Fruit fly (Drosophila melanogaster) whole organism, prepupa: ENCODE measurements around the gene olf413.

Experiments used
- Blimp-1 ChIP-seq: fragments of 200-800 bp; sonication (Bioruptor generic); optimal IDR thresholded peaks from 3 replicates; lab custom pipeline; 2017; ENCODE audit warnings: missing biosample characterization, missing genetic modification characterization, mild to moderate bottlenecking, moderate library complexity, missing genetic modification reagents
- CG10631 ChIP-seq: fragments of 200-800 bp; sonication (Bioruptor generic); optimal IDR thresholded peaks from 2 replicates; lab custom pipeline; 2016; ENCODE audit warnings: missing biosample characterization, missing genetic modification characterization
- CG11294 ChIP-seq: fragments of 200-800 bp; sonication (Bioruptor generic); IDR thresholded peaks from 2 replicates; pipeline ENCODE4 v1.3.6; 2022; ENCODE audit warnings: missing biosample characterization, missing genetic modification characterization
- CG11762 ChIP-seq: fragments of 200-800 bp; sonication (Bioruptor generic); optimal IDR thresholded peaks from 3 replicates; lab custom pipeline; 2016; ENCODE audit warnings: missing biosample characterization, missing genetic modification characterization; ENCODE audit not compliant: insufficient read depth
- CG11902 ChIP-seq: fragments of 200-800 bp; sonication (Bioruptor generic); optimal IDR thresholded peaks from 3 replicates; lab custom pipeline; 2016; ENCODE audit warnings: missing biosample characterization, missing genetic modification characterization
- CG15336 ChIP-seq: fragments of 200-800 bp; sonication (Bioruptor generic); IDR thresholded peaks from 2 replicates; pipeline ENCODE4 v1.3.6; 2022; ENCODE audit warnings: missing biosample characterization, missing genetic modification characterization
- CG1621 ChIP-seq: fragments of 200-800 bp; sonication (Bioruptor generic); optimal IDR thresholded peaks from 3 replicates; lab custom pipeline; 2018; ENCODE audit warnings: missing biosample characterization, mild to moderate bottlenecking, missing genetic modification characterization
- CG3919 ChIP-seq: fragments of 200-800 bp; sonication (Bioruptor generic); optimal IDR thresholded peaks from 3 replicates; lab custom pipeline; 2016; ENCODE audit warnings: missing biosample characterization, missing genetic modification characterization
- CG4318 ChIP-seq: fragments of 200-800 bp; sonication (Bioruptor generic); optimal IDR thresholded peaks from 3 replicates; lab custom pipeline; 2017; ENCODE audit warnings: missing biosample characterization, mild to moderate bottlenecking, missing genetic modification characterization
- CG6163 ChIP-seq: fragments of 200-800 bp; sonication (Bioruptor generic); IDR thresholded peaks from 3 replicates; pipeline ENCODE4 v1.3.6; 2022; ENCODE audit warnings: missing biosample characterization, missing genetic modification characterization
- CG6792 ChIP-seq: fragments of 200-800 bp; sonication (Bioruptor generic); optimal IDR thresholded peaks from 3 replicates; lab custom pipeline; 2016; ENCODE audit warnings: missing biosample characterization, missing genetic modification characterization
- CG6808 ChIP-seq: fragments of 200-800 bp; sonication (Bioruptor generic); optimal IDR thresholded peaks from 3 replicates; lab custom pipeline; 2017; ENCODE audit warnings: missing biosample characterization, missing genetic modification characterization, mild to moderate bottlenecking, moderate library complexity, missing genetic modification reagents
- CG6854 ChIP-seq: fragments of 200-800 bp; sonication (Bioruptor generic); optimal IDR thresholded peaks from 2 replicates; lab custom pipeline; 2017; ENCODE audit warnings: missing biosample characterization, mild to moderate bottlenecking, missing genetic modification characterization
- CG7368 ChIP-seq: fragments of 200-800 bp; sonication (Bioruptor generic); optimal IDR thresholded peaks from 3 replicates; lab custom pipeline; 2016; ENCODE audit warnings: missing biosample characterization, missing genetic modification characterization
- CG8119 ChIP-seq: fragments of 200-800 bp; sonication (Bioruptor generic); IDR thresholded peaks from 3 replicates; pipeline ENCODE4 v1.3.6; 2022; ENCODE audit warnings: missing biosample characterization, missing genetic modification characterization
- CG9139 ChIP-seq: fragments of 200-800 bp; sonication (Bioruptor generic); optimal IDR thresholded peaks from 3 replicates; lab custom pipeline; 2017; ENCODE audit warnings: missing biosample characterization, mild to moderate bottlenecking, missing genetic modification characterization
- Eip75B ChIP-seq: fragments of 200-800 bp; sonication (Bioruptor generic); optimal IDR thresholded peaks from 3 replicates; lab custom pipeline; 2016; ENCODE audit warnings: missing biosample characterization, missing genetic modification characterization
- Ets21C ChIP-seq: fragments of 200-800 bp; sonication (Bioruptor generic); optimal IDR thresholded peaks from 3 replicates; lab custom pipeline; 2016; ENCODE audit warnings: missing biosample characterization, missing genetic modification characterization
- Gug ChIP-seq: fragments of 200-800 bp; sonication (Bioruptor generic); IDR thresholded peaks from 2 replicates; pipeline ENCODE4 v1.3.6; 2022; ENCODE audit warnings: missing biosample characterization, missing genetic modification characterization
- Hr38 ChIP-seq: sonication (Bioruptor generic); optimal IDR thresholded peaks from 2 replicates; lab custom pipeline; 2016; ENCODE audit warnings: missing biosample characterization, missing genetic modification characterization
- Hr39 ChIP-seq: fragments of 200-800 bp; sonication (Bioruptor generic); optimal IDR thresholded peaks from 2 replicates; lab custom pipeline; 2016; ENCODE audit warnings: missing biosample characterization, missing genetic modification characterization
- Hr4 ChIP-seq: fragments of 200-800 bp; sonication (Bioruptor generic); optimal IDR thresholded peaks from 3 replicates; lab custom pipeline; 2016; ENCODE audit warnings: missing biosample characterization, missing genetic modification characterization
- Met ChIP-seq: fragments of 200-800 bp; sonication (Bioruptor generic); optimal IDR thresholded peaks from 3 replicates; lab custom pipeline; 2016; ENCODE audit warnings: missing biosample characterization, missing genetic modification characterization
- OdsH ChIP-seq: fragments of 200-800 bp; sonication (Bioruptor generic); optimal IDR thresholded peaks from 3 replicates; lab custom pipeline; 2016; ENCODE audit warnings: missing biosample characterization, missing genetic modification characterization
- Smox ChIP-seq: fragments of 200-800 bp; sonication (Bioruptor generic); optimal IDR thresholded peaks from 3 replicates; lab custom pipeline; 2016; ENCODE audit warnings: missing biosample characterization, missing genetic modification characterization
- Sox102F ChIP-seq: fragments of 200-800 bp; sonication (Bioruptor generic); optimal IDR thresholded peaks from 2 replicates; lab custom pipeline; 2016; ENCODE audit warnings: missing biosample characterization, mild to moderate bottlenecking, missing genetic modification characterization
- Sox14 ChIP-seq: fragments of 200-800 bp; sonication (Bioruptor generic); optimal IDR thresholded peaks from 3 replicates; lab custom pipeline; 2016; ENCODE audit warnings: missing biosample characterization, missing genetic modification characterization
- achi ChIP-seq: fragments of 200-800 bp; sonication (Bioruptor generic); optimal IDR thresholded peaks from 3 replicates; lab custom pipeline; 2016; ENCODE audit warnings: missing biosample characterization, missing genetic modification characterization
- acj6 ChIP-seq: fragments of 200-800 bp; sonication (Bioruptor generic); optimal IDR thresholded peaks from 3 replicates; lab custom pipeline; 2016; ENCODE audit warnings: missing biosample characterization, missing genetic modification characterization
- cyc ChIP-seq: fragments of 200-800 bp; sonication (Bioruptor generic); optimal IDR thresholded peaks from 3 replicates; lab custom pipeline; 2016; ENCODE audit warnings: missing biosample characterization, missing genetic modification characterization
- dac ChIP-seq: fragments of 200-800 bp; sonication (Bioruptor generic); optimal IDR thresholded peaks from 2 replicates; lab custom pipeline; 2017; ENCODE audit warnings: missing biosample characterization, mild to moderate bottlenecking, missing genetic modification characterization
- eg ChIP-seq: fragments of 200-800 bp; sonication (Bioruptor generic); IDR thresholded peaks from 3 replicates; pipeline ENCODE4 v1.3.6; 2022; ENCODE audit warnings: missing biosample characterization, missing genetic modification characterization
- fd85E ChIP-seq: fragments of 200-800 bp; sonication (Bioruptor generic); optimal IDR thresholded peaks from 3 replicates; lab custom pipeline; 2016; ENCODE audit warnings: missing biosample characterization, missing genetic modification characterization
- lz ChIP-seq: fragments of 200-800 bp; sonication (Bioruptor generic); optimal IDR thresholded peaks from 3 replicates; lab custom pipeline; 2016; ENCODE audit warnings: missing biosample characterization, missing genetic modification characterization
- net ChIP-seq: fragments of 200-800 bp; sonication (Bioruptor generic); optimal IDR thresholded peaks from 3 replicates; lab custom pipeline; 2016; ENCODE audit warnings: missing biosample characterization, missing genetic modification characterization
- spab ChIP-seq: fragments of 200-800 bp; sonication (Bioruptor generic); optimal IDR thresholded peaks from 2 replicates; lab custom pipeline; 2017; ENCODE audit warnings: missing biosample characterization, mild to moderate bottlenecking, missing genetic modification characterization, missing genetic modification reagents
- ss ChIP-seq, 2 experiments: fragments of 200-800 bp; sonication (Bioruptor generic); optimal IDR thresholded peaks; 2 replicates in 1 of 2; 3 replicates in 1 of 2; lab custom pipeline; 2017 to 2018; ENCODE audit warnings: mild to moderate bottlenecking in 2 of 2, missing biosample characterization in 2 of 2, missing genetic modification characterization in 2 of 2, moderate library complexity in 1 of 2
- svp ChIP-seq: fragments of 200-800 bp; sonication (Bioruptor generic); peaks from one replicate; lab custom pipeline; 2016; ENCODE audit warnings: missing biosample characterization, missing genetic modification characterization
- topi ChIP-seq: fragments of 200-800 bp; sonication (Bioruptor generic); optimal IDR thresholded peaks from 3 replicates; lab custom pipeline; 2016; ENCODE audit warnings: missing biosample characterization, missing genetic modification characterization
- vri ChIP-seq: fragments of 200-800 bp; sonication (Bioruptor generic); optimal IDR thresholded peaks from 3 replicates; lab custom pipeline; 2016; ENCODE audit warnings: missing biosample characterization, mild to moderate bottlenecking, missing genetic modification characterization

Gene olf413

DNA sequence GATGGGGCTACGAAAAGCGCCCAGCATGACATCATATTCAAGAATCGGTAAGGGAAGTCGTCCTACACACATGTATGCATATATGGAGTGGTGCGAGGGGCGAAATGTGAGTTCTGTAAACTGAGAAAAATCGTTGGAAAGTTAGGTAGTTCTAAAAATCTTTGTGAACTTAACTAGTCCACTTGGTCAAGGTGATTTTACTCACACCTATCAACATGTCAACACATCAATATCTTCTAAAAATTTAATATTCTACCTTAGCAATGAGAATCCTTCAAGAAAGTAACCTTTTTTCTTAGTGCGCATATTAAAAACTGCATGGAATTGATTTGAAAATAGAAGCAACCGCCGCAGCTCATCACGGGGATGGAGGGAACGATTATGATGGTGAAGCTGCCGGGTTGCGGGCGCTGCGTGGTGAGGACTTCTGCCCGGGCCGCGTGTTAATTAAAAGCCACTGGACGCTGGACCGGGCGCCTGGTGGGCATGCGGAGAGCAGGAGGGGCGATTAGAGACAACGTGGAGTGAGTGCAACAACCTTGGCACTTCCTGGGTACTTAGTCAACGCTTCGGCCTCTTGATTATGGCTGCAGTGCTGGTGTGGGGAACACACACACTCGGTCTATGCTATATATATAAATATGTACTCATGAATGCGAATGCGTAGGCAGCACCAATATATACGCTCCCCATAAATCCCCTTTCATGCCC, 56.5 kb downstream of the olf413 start (continued):
- TF ChIP-seq spab (GFP tag; lab: Kevin White, UChicago) (peak; percentile 33), Sox102F (GFP tag; lab: Kevin White, UChicago) (no peak), dac (GFP tag; lab: Kevin White, UChicago) (no peak), vri (GFP tag; lab: Kevin White, UChicago) (peak; percentile 11), OdsH (GFP tag; lab: Kevin White, UChicago) (peak; percentile 44), svp (GFP tag; lab: Kevin White, UChicago) (peak; percentile 76), CG11902 (no peak), Smox (no peak), CG15336 (GFP tag; lab: Robert Waterston, UW) (0 out of 2 replicates have a peak, but pooled peaks have one; percentile 16), CG4318 (GFP tag; lab: Kevin White, UChicago) (peak; percentile 37), ss (GFP tag; optimal IDR thresholded peaks at IDR 0.05; lab: Kevin White, UChicago) (no peak), topi (GFP tag; lab: Kevin White, UChicago) (peak; percentile 29), Gug (no peak), CG7368 (GFP tag; lab: Kevin White, UChicago) (no peak), Sox14 (GFP tag; lab: Kevin White, UChicago) (peak; percentile 57), Hr38 (no peak), Met (peak; percentile 25), Hr39 (GFP tag; lab: Kevin White, UChicago) (peak; percentile 41), CG11294 (no peak), Eip75B (GFP tag; lab: Kevin White, UChicago) (peak; percentile 49), CG10631 (GFP tag; lab: Kevin White, UChicago) (peak; percentile 54), Hr4 (peak; percentile 17), acj6 (GFP tag; lab: Kevin White, UChicago) (peak; percentile 31), Blimp-1 (GFP tag; lab: Kevin White, UChicago) (no peak), eg (GFP tag; lab: Robert Waterston, UW) (no peak), lz (GFP tag; lab: Kevin White, UChicago) (peak; percentile 35), CG8119 (GFP tag; lab: Robert Waterston, UW) (peak; percentile 55; the same call in 2 of the 3 replicates), CG6163 (GFP tag; lab: Robert Waterston, UW) (no peak), CG9139 (no peak), CG6792 (GFP tag; lab: Kevin White, UChicago) (no peak)

dm6 chr3L:22192925-22193305, 57.0 kb downstream of the olf413 start:
- TF ChIP-seq CG1621 (tag; lab: Kevin White, UChicago): no peak
- TF ChIP-seq net (GFP tag; lab: Kevin White, UChicago): no peak
- TF ChIP-seq Ets21C: no peak
- TF ChIP-seq Sox14 (GFP tag; lab: Kevin White, UChicago): no peak
- no peak for TF ChIP-seq achi (GFP tag; lab: Kevin White, UChicago)
- TF ChIP-seq Smox: no peak
- no peak for TF ChIP-seq Blimp-1 (GFP tag; lab: Kevin White, UChicago)
- no peak for TF ChIP-seq Hr4
- TF ChIP-seq CG6808 (GFP tag; lab: Kevin White, UChicago): no peak
- no peak for TF ChIP-seq CG6854 (GFP tag; lab: Kevin White, UChicago)
- no peak for TF ChIP-seq cyc
- no peak for TF ChIP-seq CG11762 (GFP tag; lab: Kevin White, UChicago)
- TF ChIP-seq fd85E (GFP tag; lab: Kevin White, UChicago): no peak
- TF ChIP-seq CG3919 (GFP tag; lab: Kevin White, UChicago): no peak
